Worm (Caenorhabditis elegans) whole organism, young adult: Measurements from ENCODE around the gene tbc-12.
A peak's percentile ranks its signal among the peaks of the same experiment; 100 is the strongest.

Source experiments
- T07F8.4 ChIP-seq: sonication (generic microtip); optimal IDR thresholded peaks from 2 replicates; lab custom pipeline; 2016; ENCODE audit warnings: mild to moderate bottlenecking, missing genetic modification characterization, moderate library complexity, missing compliant biosample characterization
- ccch-3 ChIP-seq: fragments of 200-800 bp; sonication (Bioruptor generic); optimal IDR thresholded peaks from 2 replicates; lab custom pipeline; 2018; ENCODE audit warnings: mild to moderate bottlenecking, missing genetic modification characterization, missing compliant biosample characterization
- pha-4 ChIP-seq: fragments of 150-350 bp; sonication (generic microtip); optimal IDR thresholded peaks from 2 replicates; lab custom pipeline; 2014; ENCODE audit warnings: missing biosample characterization, missing genetic modification reagents, missing genetic modification characterization
- sea-2 ChIP-seq: fragments of 200-800 bp; sonication (Bioruptor generic); IDR thresholded peaks from 2 replicates; pipeline ENCODE4 v1.3.6; 2022; ENCODE audit warnings: missing genetic modification characterization, missing compliant biosample characterization
- snpc-1.3 ChIP-seq: sonication (generic microtip); optimal IDR thresholded peaks from 2 replicates; lab custom pipeline; 2017; ENCODE audit warnings: missing genetic modification characterization, mild to moderate bottlenecking, missing compliant biosample characterization, antibody characterized with exemption, moderate library complexity, missing genotype, missing genetic modification reagents; ENCODE audit not compliant: insufficient read depth
- snpc-3.4 ChIP-seq: sonication (generic microtip); optimal IDR thresholded peaks from 2 replicates; lab custom pipeline; 2017; ENCODE audit warnings: missing genetic modification characterization, mild to moderate bottlenecking, missing compliant biosample characterization, antibody characterized with exemption, moderate library complexity, missing genotype, missing genetic modification reagents
- unc-62 ChIP-seq: fragments of 150-350 bp; optimal IDR thresholded peaks from 2 replicates; lab custom pipeline; 2014; ENCODE audit warnings: missing biosample characterization, missing genetic modification reagents, missing genetic modification characterization
- ztf-22 ChIP-seq: fragments of 200-800 bp; sonication (Bioruptor generic); optimal IDR thresholded peaks from 2 replicates; lab custom pipeline; 2018; ENCODE audit warnings: mild to moderate bottlenecking, missing genetic modification characterization, moderate library complexity, missing compliant biosample characterization
- ztf-26 ChIP-seq: sonication (generic microtip); optimal IDR thresholded peaks from 2 replicates; lab custom pipeline; 2017; ENCODE audit warnings: missing genetic modification characterization, missing compliant biosample characterization

- TF ChIP-seq sea-2 (GFP tag; lab: Robert Waterston, UW) (no peak), pha-4 (tag; lab: Kevin White, UChicago) (no peak), T07F8.4 (tag; lab: Kevin White, UChicago) (no peak), snpc-1.3 (tag; lab: Kevin White, UChicago) (peak; percentile 61), ccch-3 (GFP tag; lab: Kevin White, UChicago) (no peak), ztf-22 (GFP tag; lab: Kevin White, UChicago) (no peak), snpc-3.4 (tag; lab: Kevin White, UChicago) (peak; percentile 60), ztf-26 (tag; lab: Kevin White, UChicago) (no peak), unc-62 (GFP tag; lab: Kevin White, UChicago) (no peak)
These were observed 6.2 kb downstream of the tbc-12 start for ce11 chrX:2526078-2526477.
